Fruit fly (Drosophila melanogaster) ovary, adult (tissue): ENCODE data around the gene Gat.

Experiments used
- CG17801 ChIP-seq: fragments of 200-800 bp; optimal IDR thresholded peaks from 2 replicates; lab custom pipeline; 2019; ENCODE audit warnings: missing biosample characterization, mild to moderate bottlenecking, missing genetic modification characterization, moderate library complexity; ENCODE audit not compliant: partially characterized antibody

Gene Gat

DNA sequence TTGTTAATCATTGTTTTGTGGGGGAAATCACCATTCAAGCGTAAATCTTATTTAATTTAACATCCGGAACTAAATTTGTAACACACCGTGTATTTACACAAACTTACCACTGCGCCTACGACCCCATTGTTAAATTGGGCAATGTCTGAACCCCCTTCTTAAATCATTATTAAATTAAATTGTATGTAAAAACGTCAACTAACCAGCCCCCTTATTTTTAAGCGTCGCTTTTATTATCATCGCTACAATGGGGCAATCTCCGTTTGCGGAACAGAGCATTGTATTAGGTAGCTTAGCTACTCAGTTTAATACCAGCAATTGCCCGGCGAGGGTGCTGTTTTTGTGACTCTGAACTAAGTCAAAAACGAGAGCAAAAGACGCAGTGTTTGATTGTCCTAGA is at the start of gene Gat:
Gat (plus strand) TSS at position 301 of the 400 bp plus-strand sequence.
- TF ChIP-seq CG17801 (GFP tag; lab: Kevin White, UChicago), result no peak

DNA sequence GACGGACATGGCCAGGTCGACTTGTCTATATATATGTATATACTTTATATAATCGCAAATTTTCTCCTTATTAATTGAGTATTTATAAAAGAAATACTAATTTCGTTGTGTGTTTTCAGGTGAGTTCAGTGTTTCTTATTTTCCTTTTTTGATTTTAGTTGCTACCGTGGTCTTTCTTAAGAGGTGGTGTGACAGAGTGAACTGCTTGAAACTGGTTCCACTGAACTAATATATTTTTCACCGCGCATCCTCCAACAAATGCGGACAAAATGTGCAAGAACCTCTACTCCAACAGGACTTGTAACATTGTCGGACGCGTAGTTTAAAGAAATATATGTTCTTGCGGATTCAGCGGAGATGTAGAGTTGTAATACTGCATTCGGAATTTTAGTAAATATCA is 46.7 kb upstream of the Gat start, which contains the start of gene CG1909:
CG1909 (plus strand) TSS at position 273 of the 400 bp plus-strand sequence.
- TF ChIP-seq CG17801 (GFP tag; lab: Kevin White, UChicago), result no peak

DNA sequence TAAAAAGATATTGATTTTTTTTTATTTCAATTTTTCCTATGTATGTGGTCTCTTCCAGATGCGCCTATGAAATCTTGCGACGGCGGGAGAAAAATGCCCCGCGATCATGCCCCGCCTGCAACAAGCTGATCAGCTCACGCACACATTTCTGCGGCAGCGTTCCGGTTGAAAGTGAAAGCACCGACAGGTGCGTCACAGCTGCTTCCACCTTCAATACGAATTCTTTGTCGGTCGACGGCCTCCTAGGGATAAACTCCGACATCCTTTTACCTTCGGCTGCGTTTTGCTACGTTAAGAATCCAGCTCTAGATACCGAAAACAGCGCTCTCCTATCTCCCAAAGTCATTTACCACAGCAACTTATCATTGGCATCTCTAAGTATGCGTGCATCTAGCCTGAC is 41.0 kb upstream of the Gat start:
- no peak for TF ChIP-seq CG17801 (GFP tag; lab: Kevin White, UChicago)

DNA sequence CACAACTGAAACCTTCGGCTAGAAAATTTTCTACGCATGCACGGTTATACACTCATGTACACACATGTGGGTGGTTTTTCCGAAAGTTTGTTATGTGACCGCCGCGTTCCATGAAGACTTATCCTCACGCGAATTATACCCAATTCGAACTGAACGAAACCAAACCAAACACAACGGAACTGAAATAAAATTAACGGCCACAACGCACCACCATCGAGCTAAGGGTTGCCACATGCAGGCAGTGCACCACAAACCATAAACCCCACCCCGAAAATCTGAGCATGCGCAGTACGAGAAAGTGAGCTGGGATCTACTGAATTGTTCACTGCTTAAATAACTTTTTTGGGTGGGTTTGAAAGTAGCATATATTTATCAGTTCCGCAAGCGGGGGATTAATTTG is 22.0 kb upstream of the Gat start, which contains the start of gene onecut:
onecut (minus strand) TSS at position 152 of the 400 bp plus-strand sequence.
- no peak for TF ChIP-seq CG17801 (GFP tag; lab: Kevin White, UChicago)

DNA sequence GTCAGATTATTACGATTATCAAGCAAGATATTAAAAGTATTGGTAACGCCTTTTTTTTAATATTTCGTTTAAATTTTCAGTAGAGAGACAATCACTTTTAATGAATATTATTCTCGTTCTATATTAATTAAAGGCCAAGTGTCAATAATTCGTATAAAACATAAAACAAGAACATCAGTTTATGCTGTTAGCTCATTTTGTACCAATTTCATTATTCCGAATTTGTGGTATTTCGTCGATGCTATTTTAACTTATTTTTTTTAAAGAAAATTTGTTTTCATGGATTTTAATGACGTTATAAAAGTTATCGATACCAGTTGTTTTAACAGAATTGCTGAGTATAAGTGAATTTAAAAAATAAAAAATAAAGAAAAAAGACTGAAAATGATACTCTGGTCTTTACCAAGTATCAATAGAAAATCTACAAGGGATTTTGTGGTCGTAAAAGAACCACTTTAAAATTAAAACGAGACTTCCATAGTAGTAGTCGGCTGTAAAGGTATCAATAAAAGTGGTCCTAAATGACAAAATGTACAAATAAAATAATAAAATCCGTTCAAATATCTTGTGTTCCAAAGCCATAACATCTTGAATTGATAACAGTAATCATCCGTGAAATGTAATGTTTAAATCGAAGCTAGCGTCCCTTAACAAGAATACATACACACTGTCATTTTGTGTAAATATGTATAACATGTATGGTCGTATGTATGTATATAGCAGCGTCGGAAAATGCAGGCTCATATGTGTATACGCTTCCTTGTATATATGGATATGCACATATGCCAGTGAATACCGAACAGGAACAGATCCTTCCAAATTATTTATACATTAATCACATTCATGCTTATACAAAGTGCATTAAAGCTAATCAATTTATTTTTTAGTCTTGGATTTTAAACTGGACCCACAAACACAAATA is 18.8 kb upstream of the Gat start, which contains the start of gene Eph:
Eph (plus strand) TSS at position 287 of the 922 bp plus-strand sequence.
- TF ChIP-seq CG17801 (GFP tag; lab: Kevin White, UChicago), result no peak

DNA sequence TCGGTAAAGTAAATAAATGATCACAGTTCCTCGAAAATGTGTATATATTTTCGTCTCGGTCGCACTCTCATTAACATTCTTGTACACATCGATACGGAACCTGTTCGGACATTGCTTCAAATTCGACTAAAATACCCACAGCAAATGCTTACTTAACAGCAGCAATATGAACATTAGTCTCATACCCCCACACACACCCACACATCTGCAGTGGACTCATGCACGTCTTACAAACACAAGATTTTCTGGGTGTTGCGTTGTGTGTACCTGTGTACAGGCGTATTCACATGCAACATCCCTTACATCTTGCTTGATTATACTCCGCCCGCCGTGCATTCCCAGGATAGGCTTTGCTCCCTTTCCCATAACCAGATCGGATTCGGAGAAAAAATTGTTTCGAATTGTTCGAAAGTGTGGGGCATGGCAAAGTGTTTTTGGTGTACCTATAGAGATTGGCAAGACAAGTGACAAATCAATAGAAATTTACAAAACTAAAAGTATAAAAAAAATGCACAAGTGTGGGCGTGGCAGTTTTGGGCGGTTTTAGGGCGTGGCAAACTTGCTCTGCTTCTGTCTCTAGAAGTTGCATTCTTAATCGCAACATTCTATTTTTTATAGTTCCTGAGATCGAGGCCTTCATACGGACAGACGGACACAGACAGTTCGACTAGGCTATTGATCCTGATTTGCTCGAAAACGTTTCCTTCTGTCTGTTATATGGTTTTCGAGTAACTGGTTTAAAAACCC is 3.4 kb upstream of the Gat start, which contains the start of gene mav:
mav (minus strand) TSS at position 134 of the 747 bp plus-strand sequence.
- no peak for TF ChIP-seq CG17801 (GFP tag; lab: Kevin White, UChicago)

DNA sequence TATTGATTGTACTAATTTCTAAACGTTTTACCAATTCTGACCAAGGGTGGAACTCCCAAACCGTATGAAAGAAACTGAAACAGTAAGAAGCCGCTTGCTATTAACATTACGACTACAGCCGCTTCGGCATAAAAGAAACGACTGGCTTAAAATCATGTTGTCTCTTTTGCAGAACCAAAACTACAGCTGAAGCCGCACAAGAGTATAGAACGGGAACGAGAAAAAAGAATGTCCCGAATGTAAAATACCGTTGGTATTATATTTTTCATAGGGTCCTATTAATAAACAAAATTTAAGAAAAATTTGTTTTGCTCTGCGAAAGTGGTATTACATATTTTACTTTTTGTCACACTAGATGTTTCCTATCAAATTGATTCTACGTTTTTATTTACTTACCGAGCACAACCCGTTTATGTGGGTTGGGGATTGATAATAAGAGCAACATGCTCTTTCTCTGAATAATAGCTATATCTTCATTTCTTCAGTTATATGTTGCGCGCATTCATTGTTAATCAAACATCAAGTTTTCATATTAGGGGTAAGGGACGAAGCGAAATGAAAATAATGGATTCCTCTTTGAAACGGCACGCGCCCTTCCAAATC is 17.0 kb downstream of the Gat start, which contains the start of gene Ekar:
Ekar (minus strand) TSS at position 143 of the 603 bp plus-strand sequence.
- TF ChIP-seq CG17801 (GFP tag; lab: Kevin White, UChicago), result no peak

DNA sequence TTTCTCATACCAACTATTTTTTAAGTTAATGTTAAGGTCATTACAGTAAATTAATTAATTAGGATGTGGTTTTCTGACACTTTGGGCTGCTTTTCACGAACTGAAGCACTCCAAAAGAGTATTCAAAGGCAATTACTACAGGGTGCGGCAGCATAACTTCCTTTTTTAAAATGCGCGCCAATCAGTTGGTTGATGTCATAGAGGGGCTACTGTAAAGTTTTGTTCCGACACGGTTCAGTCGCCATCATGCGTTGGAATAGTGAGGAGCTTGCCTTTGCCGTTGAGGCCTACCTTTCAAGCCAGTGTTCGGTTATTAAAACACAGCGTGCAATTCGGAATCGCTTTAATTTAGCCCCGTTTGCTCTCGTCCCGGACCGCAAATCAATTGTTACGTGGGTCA is 17.9 kb downstream of the Gat start:
- TF ChIP-seq CG17801 (GFP tag; lab: Kevin White, UChicago), result no peak

DNA sequence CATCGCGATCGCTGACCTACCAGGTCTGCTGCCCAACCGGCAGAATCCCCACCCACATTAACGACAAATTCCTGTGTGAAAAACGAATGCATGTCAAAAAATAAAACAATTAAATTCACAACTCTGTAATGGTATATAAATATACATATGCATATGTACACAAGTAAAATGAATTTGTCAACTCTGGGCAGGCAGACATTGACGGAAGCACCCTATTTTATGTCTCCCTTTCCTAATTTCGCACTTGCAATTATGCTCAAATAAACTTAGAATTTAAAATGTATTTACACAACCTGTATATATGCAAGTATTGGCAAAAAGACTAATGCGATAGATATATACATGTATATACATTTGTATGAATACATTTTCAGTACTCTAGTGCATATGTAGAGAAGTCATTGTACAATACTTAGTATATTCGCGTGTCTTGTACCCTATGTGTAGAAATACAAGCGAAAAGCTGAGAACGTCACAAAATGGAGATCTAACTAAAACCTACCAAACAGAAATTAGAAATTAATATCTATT is 29.6 kb downstream of the Gat start:
- TF ChIP-seq CG17801 (GFP tag; lab: Kevin White, UChicago), result no peak

DNA sequence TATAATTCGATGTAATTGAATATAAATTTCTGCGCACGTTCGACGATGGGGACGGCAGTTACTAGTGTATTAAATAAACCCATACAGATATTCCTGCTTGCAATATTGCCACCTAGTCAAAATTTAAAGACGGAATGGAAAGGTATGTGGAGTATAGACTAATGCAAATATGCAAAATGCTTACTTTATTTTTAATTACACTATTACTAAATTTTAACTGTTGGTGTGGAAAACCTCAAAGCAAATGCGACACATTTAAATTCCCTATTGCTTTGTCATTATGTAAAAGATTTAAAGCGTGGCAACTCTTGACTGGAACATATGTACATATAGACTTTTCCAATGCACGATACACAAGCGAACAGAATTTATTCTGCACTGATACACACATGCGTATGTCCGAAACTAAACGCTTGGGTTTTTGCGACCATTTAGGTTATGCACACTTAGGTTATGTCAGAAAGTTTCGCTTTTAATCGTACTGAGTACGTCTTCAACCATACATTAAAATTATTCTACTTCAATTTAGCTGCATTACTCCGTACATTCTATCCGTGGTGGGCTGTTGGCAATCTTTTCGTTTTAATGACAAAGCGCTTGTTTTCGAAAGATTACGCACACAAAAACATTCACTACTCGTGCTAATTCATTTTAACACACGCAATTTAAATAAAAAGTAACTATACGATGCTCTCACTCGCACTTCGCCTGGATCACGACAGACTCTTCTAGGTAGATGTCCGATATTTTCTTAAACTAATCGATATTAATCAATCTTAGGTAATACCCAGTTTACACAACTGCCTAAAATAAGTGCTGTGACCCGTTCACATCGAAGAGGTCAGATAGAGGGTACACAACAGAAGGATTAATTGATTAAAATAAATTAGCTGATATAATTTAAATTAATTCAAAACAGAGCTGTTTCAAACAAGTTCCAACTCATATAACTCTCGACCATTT is 30.7 kb downstream of the Gat start, which contains the start of gene gw:
gw (minus strand) TSS at position 725 of the 963 bp plus-strand sequence.
- TF ChIP-seq CG17801 (GFP tag; lab: Kevin White, UChicago), result peak; percentile 65

DNA sequence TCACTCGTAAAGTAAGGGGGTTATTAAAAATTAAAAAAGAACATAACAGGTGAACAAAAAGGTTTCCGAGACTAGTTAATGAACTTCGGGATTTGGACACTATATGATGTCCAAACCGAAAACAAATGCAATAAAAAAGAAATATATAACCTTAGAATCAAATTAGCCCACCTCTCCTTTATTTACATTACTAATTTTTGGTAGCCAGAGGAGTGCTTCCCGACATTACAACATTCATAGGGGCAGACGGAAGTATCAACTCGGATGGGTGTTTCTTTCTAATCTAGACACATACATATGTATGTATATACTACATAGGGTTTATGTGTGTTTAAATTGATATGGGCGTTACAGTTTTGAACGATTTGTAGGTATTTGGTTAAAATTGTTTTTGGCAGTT is 32.6 kb downstream of the Gat start:
- no peak for TF ChIP-seq CG17801 (GFP tag; lab: Kevin White, UChicago)

DNA sequence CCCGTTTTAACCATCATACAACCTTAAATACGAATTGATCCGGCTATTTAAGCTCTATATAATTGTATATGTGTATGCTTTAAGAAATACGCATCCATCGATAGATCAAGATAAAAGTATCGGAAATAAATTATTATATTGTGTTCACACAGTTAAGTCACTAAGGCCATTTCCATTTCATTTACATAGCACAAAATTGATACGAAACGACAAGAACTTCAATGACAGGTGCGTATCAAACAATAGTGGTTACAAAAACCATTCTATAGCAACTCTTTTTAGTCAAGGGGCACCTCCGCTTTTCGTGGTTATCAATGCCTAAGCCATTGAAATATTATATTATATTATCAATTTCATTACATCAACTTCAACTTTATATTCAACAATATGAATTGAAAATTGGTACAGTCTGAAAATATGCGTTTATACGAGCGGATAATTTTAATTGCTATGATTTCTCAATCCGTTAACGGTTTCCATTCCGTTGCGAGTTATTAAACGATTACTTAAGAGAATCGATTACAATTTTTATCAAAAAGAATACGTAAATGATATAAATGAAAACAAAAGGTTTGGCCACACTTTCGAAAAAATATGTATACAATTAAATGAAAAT is 33.7 kb downstream of the Gat start, which contains the start of the genes CG46466 and Slip1:
CG46466 (minus strand) TSS at position 70 of the 616 bp plus-strand sequence.
Slip1 (plus strand) TSS at position 567 of the 616 bp plus-strand sequence.
- no peak for TF ChIP-seq CG17801 (GFP tag; lab: Kevin White, UChicago)

DNA sequence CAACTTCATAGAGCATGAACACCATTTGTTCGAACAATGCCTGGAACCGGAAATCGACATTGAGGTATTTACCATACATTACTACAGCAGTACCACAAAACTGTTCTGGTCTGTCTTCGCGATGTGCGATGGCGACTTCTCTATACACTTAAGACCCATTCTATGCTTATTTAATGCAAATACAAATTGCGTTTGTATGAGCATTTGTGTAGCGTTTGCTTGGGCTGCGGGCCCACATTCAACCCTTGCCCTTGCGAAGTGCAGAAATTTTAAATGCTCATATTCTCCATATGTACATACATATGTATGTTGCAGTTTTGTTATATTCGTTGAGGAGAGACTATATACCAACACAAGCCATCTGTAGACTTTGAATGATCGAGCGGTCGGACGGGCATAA is 34.8 kb downstream of the Gat start:
- no peak for TF ChIP-seq CG17801 (GFP tag; lab: Kevin White, UChicago)
